Worm (Caenorhabditis elegans) whole organism, midembryonic: ENCODE measurements around the gene Y59H11AM.4.

ENCODE experiments used
- cog-1 ChIP-seq: sonication (generic microtip); optimal IDR thresholded peaks from 2 replicates; lab custom pipeline; 2016; ENCODE audit warnings: missing genetic modification characterization, missing compliant biosample characterization
- flt-1 ChIP-seq: fragments of 200-800 bp; sonication (Bioruptor generic); IDR thresholded peaks from 2 replicates; pipeline ENCODE4 v1.3.6; 2022; ENCODE audit warnings: missing genetic modification characterization, missing compliant biosample characterization
- klf-2 ChIP-seq: fragments of 200-800 bp; sonication (Bioruptor generic); conservative IDR thresholded peaks from 2 replicates; pipeline ENCODE4 v1.3.6; 2022; ENCODE audit warnings: missing genetic modification reagents, missing genetic modification characterization, missing compliant biosample characterization
- ztf-23 ChIP-seq: fragments of 200-800 bp; sonication (Bioruptor generic); IDR thresholded peaks from 2 replicates; pipeline ENCODE4 v1.3.6; 2022; ENCODE audit warnings: missing genetic modification reagents, missing genetic modification characterization, missing compliant biosample characterization
- ztf-29 ChIP-seq: fragments of 200-800 bp; sonication (Bioruptor generic); IDR thresholded peaks from 2 replicates; pipeline ENCODE4 v1.3.6; 2022; ENCODE audit warnings: missing genetic modification reagents, missing genetic modification characterization, missing compliant biosample characterization

- TF ChIP-seq ztf-29, result no peak
- no peak for TF ChIP-seq flt-1
- TF ChIP-seq cog-1 (tag; lab: Kevin White, UChicago), result no peak
- no peak for TF ChIP-seq klf-2 (GFP tag; lab: Robert Waterston, UW)
- TF ChIP-seq ztf-23 (GFP tag; lab: Robert Waterston, UW), result no peak
These were observed 41.9 kb upstream of the Y59H11AM.4 start, which contains the start of the genes F42A9.17 and cyp-33E2 for ce11 chrIV:8611886-8612542.
